Worm (Caenorhabditis elegans) whole organism, young adult: ENCODE data around the gene F59A7.2.

Source experiments
- B0035.1 ChIP-seq: sonication (generic microtip); optimal IDR thresholded peaks from 2 replicates; lab custom pipeline; 2016; ENCODE audit warnings: missing genetic modification characterization, mild to moderate bottlenecking, missing compliant biosample characterization, missing genotype, missing genetic modification reagents
- D2030.7 ChIP-seq: fragments of 200-800 bp; sonication (Bioruptor generic); IDR thresholded peaks from 2 replicates; pipeline ENCODE4 v1.3.6; 2022; ENCODE audit warnings: missing genetic modification reagents, missing genetic modification characterization, missing compliant biosample characterization
- F23B12.7 ChIP-seq: sonication (generic microtip); optimal IDR thresholded peaks from 2 replicates; lab custom pipeline; 2017; ENCODE audit warnings: missing genetic modification characterization, mild to moderate bottlenecking, missing compliant biosample characterization, antibody characterized with exemption, moderate library complexity; ENCODE audit not compliant: insufficient read depth
- F55B11.4 ChIP-seq: sonication (generic microtip); optimal IDR thresholded peaks from 2 replicates; lab custom pipeline; 2016; ENCODE audit warnings: missing compliant biosample characterization, missing genetic modification characterization, borderline replicate concordance; ENCODE audit not compliant: insufficient read depth
- Y67H2A.10 ChIP-seq: fragments of 200-800 bp; sonication (Bioruptor generic); conservative IDR thresholded peaks from 2 replicates; pipeline ENCODE4 v1.3.6; 2022; ENCODE audit warnings: missing genetic modification reagents, missing genetic modification characterization, missing compliant biosample characterization
- ama-1 ChIP-seq, 3 experiments: fragments of 150-350 bp in 1 of 3; sonication (generic microtip) in 2 of 3; optimal IDR thresholded peaks; 2 replicates each; lab custom pipeline; 2014 to 2018; ENCODE audit warnings: missing biosample characterization in 2 of 3, missing genetic modification characterization in 2 of 3, missing genetic modification reagents in 2 of 3
- attf-5 ChIP-seq: fragments of 200-800 bp; sonication (Bioruptor generic); optimal IDR thresholded peaks from 2 replicates; lab custom pipeline; 2018; ENCODE audit warnings: mild to moderate bottlenecking, missing genetic modification characterization, missing compliant biosample characterization
- chd-7 ChIP-seq: sonication (generic microtip); optimal IDR thresholded peaks from 2 replicates; lab custom pipeline; 2016; ENCODE audit warnings: mild to moderate bottlenecking, missing genetic modification characterization, moderate library complexity, missing compliant biosample characterization
- efl-1 ChIP-seq: fragments of 150-350 bp; optimal IDR thresholded peaks from 2 replicates; lab custom pipeline; 2014; ENCODE audit warnings: missing biosample characterization, missing genetic modification reagents, missing genetic modification characterization
- gei-17 ChIP-seq: fragments of 200-800 bp; sonication (Bioruptor generic); optimal IDR thresholded peaks from 2 replicates; lab custom pipeline; 2018; ENCODE audit warnings: mild to moderate bottlenecking, missing genetic modification characterization, missing compliant biosample characterization
- hmg-1.2 ChIP-seq: fragments of 200-800 bp; sonication (Bioruptor generic); IDR thresholded peaks from 2 replicates; pipeline ENCODE4 v1.3.6; 2022; ENCODE audit warnings: missing genetic modification reagents, missing genetic modification characterization, missing compliant biosample characterization
- nfyb-1 ChIP-seq: fragments of 200-800 bp; sonication (Bioruptor generic); IDR thresholded peaks from 2 replicates; pipeline ENCODE4 v1.3.6; 2022; ENCODE audit warnings: missing genetic modification reagents, missing genetic modification characterization, missing compliant biosample characterization
- pha-4 ChIP-seq: fragments of 150-350 bp; sonication (generic microtip); optimal IDR thresholded peaks from 2 replicates; lab custom pipeline; 2014; ENCODE audit warnings: missing biosample characterization, missing genetic modification reagents, missing genetic modification characterization
- rcor-1 ChIP-seq: fragments of 200-800 bp; sonication (Bioruptor generic); IDR thresholded peaks from 2 replicates; pipeline ENCODE4 v1.3.6; 2022; ENCODE audit warnings: missing genetic modification reagents, missing genetic modification characterization, missing compliant biosample characterization

ce11 chrV:1992515-1992968 lies 23.8 kb downstream of the F59A7.2 start, which contains the start of gene tnt-4:
- TF ChIP-seq hmg-1.2 (no peak), D2030.7 (no peak), F23B12.7 (tag; lab: Kevin White, UChicago) (no peak), attf-5 (GFP tag; lab: Kevin White, UChicago) (no peak), pha-4 (no peak), chd-7 (tag; lab: Kevin White, UChicago) (no peak), efl-1 (no peak), Y67H2A.10 (GFP tag; lab: Robert Waterston, UW) (no peak), gei-17 (no peak), rcor-1 (GFP tag; lab: Robert Waterston, UW) (no peak), B0035.1 (tag; lab: Kevin White, UChicago) (no peak), ama-1 (optimal IDR thresholded peaks at IDR 0.05; lab: Kevin White, UChicago) (no peak), ama-1 (GFP tag; optimal IDR thresholded peaks at IDR 0.05; lab: Kevin White, UChicago) (no peak), nfyb-1 (GFP tag; lab: Robert Waterston, UW) (no peak), F55B11.4 (no peak)
